Worm (Caenorhabditis elegans) whole organism, L4/young adult: ENCODE measurements around the gene F38H4.5.
"Not testable (repeated sequence)": the region's sequence is repeated elsewhere in the genome, so short reads cannot be mapped to it uniquely, and the experiment has no call there.

ENCODE experiments used
- W03F9.2 ChIP-seq: fragments of 150-350 bp; optimal IDR thresholded peaks from 2 replicates; lab custom pipeline; 2014; ENCODE audit warnings: missing biosample characterization, missing genetic modification characterization
- dao-5 ChIP-seq: sonication (generic microtip); optimal IDR thresholded peaks from 2 replicates; lab custom pipeline; 2016; ENCODE audit warnings: missing genotype, missing genetic modification characterization, moderate library complexity, missing compliant biosample characterization
- him-1 ChIP-seq: sonication (generic microtip); optimal IDR thresholded peaks from 2 replicates; lab custom pipeline; 2016; ENCODE audit warnings: missing genotype, missing genetic modification reagents, missing genetic modification characterization, missing compliant biosample characterization

The F38H4.5 gene

DNA sequence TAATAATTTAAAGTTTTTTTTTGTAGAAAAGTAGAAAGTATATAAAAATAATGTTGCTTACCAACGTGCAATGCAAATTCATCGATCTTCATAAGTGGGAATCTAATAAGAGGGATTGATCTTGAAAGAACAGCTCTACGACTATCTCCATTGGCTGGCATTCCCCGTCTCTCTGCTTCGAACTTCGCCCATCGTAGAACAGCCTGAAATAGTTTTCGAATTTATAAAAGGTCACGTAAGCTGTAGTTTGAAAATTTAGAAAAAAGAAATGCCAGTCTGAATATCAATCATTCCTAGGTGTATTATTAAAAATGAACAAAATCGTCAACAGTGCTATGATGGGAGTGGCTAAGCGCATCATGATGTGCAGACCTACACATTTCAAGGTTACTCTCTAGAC, at the start of gene F38H4.5:
Gene F38H4.5 (plus strand): TSS at position 301 of the 400 bp plus-strand sequence.
- no peak for TF ChIP-seq W03F9.2
- TF ChIP-seq dao-5 (tag; lab: Kevin White, UChicago), result no peak
- TF ChIP-seq him-1 (tag; lab: Kevin White, UChicago), result no peak

ce11 chrIV:11803044-11803443, 48.9 kb upstream of the F38H4.5 start, which contains the start of gene H01G02.4:
H01G02.4 (minus strand) TSS chrIV:11803144.
- TF ChIP-seq him-1 (tag; lab: Kevin White, UChicago), result no peak
- TF ChIP-seq dao-5 (tag; lab: Kevin White, UChicago), result no peak
- TF ChIP-seq W03F9.2, result no peak

DNA sequence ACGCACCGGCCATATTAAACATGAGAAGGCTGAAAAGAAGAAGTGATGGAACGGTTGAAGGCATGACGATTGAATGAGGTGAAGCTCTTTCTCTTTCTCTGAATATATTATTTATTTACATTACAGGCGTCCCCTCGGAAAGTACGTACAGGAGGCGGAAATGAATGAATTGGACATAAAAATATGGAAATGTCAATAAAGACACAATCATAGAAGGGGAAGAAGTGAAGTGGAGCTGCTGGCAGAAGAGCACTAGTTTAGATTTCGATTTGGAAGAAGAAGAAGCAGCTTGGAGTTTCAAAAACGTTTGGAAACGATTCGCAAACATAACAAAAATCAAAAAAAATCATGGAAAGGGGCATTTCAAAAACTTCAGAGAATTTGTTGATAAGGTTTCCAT, 47.9 kb upstream of the F38H4.5 start, which contains the start of gene H01G02.1:
Gene H01G02.1 (minus strand): TSS at position 101 of the 400 bp plus-strand sequence.
- TF ChIP-seq him-1 (tag; lab: Kevin White, UChicago) (no peak), W03F9.2 (no peak), dao-5 (tag; lab: Kevin White, UChicago) (no peak)

- TF ChIP-seq him-1 (tag; lab: Kevin White, UChicago) (no peak), W03F9.2 (no peak), dao-5 (tag; lab: Kevin White, UChicago) (no peak)
These were observed 42.9 kb upstream of the F38H4.5 start for ce11 chrIV:11809047-11809446.

ce11 chrIV:11809708-11810114, 42.3 kb upstream of the F38H4.5 start:
- TF ChIP-seq W03F9.2, result no peak
- TF ChIP-seq him-1 (tag; lab: Kevin White, UChicago), result peak; percentile 78

- TF ChIP-seq W03F9.2, result no peak
- TF ChIP-seq him-1 (tag; lab: Kevin White, UChicago), result no peak
- no peak for TF ChIP-seq dao-5 (tag; lab: Kevin White, UChicago)
These were observed 40.0 kb upstream of the F38H4.5 start for ce11 chrIV:11812017-11812416.

ce11 chrIV:11813901-11814300, 38.1 kb upstream of the F38H4.5 start, which contains the start of gene M117.1:
M117.1 (plus strand) TSS chrIV:11814247.
- TF ChIP-seq him-1 (tag; lab: Kevin White, UChicago), result no peak
- no peak for TF ChIP-seq dao-5 (tag; lab: Kevin White, UChicago)
- TF ChIP-seq W03F9.2, result no peak

DNA sequence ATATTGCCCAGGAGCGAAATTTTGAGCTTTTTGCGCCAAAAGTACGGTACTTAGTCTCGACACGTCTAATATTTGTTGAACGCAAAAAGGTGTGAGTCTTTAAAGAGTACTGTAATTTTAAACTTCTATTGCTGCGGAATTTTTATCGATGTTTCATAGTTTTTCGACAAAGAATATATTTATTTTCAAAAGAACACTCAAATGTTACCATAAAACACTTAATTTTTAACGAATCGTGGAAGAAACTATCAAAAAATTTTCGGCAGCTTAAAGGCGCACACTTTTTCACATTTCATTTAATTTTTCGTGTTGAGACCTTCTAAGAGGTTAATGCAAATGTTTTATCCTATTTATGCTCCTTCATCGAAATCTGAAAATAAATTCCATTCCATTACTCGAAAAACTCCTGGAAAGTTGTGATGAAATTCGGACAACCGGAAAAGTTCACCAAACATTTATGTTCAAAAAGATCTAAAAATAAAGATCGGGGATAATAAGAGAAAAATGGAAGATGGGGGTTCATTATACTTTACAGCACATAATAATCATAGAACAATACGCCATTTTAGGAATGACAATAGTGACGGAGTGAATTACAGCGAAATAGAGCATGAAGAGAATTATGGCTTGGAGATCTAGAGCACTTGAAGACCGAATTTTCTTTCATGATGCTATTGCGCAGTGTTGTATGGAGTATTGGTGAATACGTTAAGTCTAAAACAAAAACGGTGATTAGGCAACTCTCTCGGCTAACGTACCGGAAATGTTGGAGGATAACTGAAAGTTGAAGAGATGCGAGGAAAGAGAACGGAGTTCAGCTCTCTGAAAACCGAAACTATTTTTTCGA, 31.7 kb upstream of the F38H4.5 start:
- TF ChIP-seq W03F9.2 (no peak), dao-5 (tag; lab: Kevin White, UChicago) (no peak), him-1 (tag; lab: Kevin White, UChicago) (no peak)

ce11 chrIV:11821591-11822361, 30.2 kb upstream of the F38H4.5 start, which contains the start of the genes par-5 and M117.3:
par-5 (minus strand) TSS chrIV:11821924.
M117.3 (plus strand) TSS chrIV:11822206.
- TF ChIP-seq W03F9.2 (no peak), him-1 (tag; lab: Kevin White, UChicago) (peak; percentile 56)

DNA sequence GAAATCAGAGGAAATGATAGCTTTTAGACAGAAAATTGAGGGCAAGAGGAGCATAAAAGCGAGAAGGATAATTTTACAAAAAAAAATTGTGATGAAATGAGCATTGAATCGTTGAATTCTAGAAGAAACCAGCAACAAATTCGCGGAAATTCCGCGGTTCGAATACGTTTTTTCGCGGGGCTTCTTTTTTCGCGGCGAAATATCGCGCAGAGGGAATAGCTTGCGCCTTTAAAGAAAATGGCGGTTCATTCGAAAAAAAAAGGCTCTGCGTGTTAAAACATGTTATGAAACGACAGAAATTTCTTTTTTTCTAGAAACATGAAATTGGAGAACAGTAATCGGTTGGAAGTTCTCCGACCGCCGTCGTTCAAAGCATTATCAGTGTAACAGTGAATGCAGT, 29.5 kb upstream of the F38H4.5 start:
- TF ChIP-seq dao-5 (tag; lab: Kevin White, UChicago) (no peak), W03F9.2 (peak; percentile 8)

- TF ChIP-seq dao-5 (tag; lab: Kevin White, UChicago); him-1 (tag; lab: Kevin White, UChicago); W03F9.2: not testable (repeated sequence)
These were observed 24.0 kb upstream of the F38H4.5 start, which contains the start of gene M117.6 for ce11 chrIV:11828012-11828411. M117.6 (minus strand) TSS chrIV:11828112.

DNA sequence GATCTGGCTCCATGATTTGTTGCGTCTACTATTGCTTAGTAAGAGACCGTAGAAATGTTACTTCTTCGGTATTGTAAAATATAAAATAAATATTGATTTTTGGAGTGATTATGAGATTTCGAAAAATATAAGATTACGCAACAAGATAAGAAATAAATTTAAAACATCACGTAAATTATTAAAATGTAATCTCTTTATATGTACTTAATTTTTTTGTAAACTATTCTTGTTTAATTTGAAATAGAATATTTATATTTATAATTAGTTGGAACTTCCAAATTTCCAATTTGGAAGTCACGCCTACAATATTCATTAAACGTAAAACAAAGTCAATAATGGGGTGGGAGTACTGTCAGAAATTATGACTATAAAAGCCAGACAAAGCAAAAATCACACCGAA, 18.5 kb upstream of the F38H4.5 start, which contains the start of gene M117.4:
Gene M117.4 (minus strand): TSS at position 101 of the 400 bp plus-strand sequence.
- no peak for TF ChIP-seq dao-5 (tag; lab: Kevin White, UChicago)
- no peak for TF ChIP-seq W03F9.2
- TF ChIP-seq him-1 (tag; lab: Kevin White, UChicago), result no peak

- no peak for TF ChIP-seq W03F9.2
- no peak for TF ChIP-seq him-1 (tag; lab: Kevin White, UChicago)
- TF ChIP-seq dao-5 (tag; lab: Kevin White, UChicago), result no peak
These were observed 13.3 kb upstream of the F38H4.5 start, which contains the start of gene fbxb-3 for ce11 chrIV:11838657-11839056. fbxb-3 (plus strand) TSS chrIV:11838957.

- TF ChIP-seq dao-5 (tag; lab: Kevin White, UChicago), result no peak
These were observed 9.9 kb upstream of the F38H4.5 start, which contains the start of gene F38H4.3 for ce11 chrIV:11842121-11842520. F38H4.3 (plus strand) TSS chrIV:11842421.
